Worm (Caenorhabditis elegans) whole organism, L1 larva: Measurements from ENCODE around the gene C09G9.3.
A peak's percentile ranks its signal among the peaks of the same experiment; 100 is the strongest.

ENCODE experiments used
- C34B4.2 ChIP-seq: sonication (generic microtip); optimal IDR thresholded peaks from 2 replicates; lab custom pipeline; 2017; ENCODE audit warnings: mild to moderate bottlenecking, missing genetic modification characterization, missing compliant biosample characterization
- F16B12.6 ChIP-seq: fragments of 150-350 bp; optimal IDR thresholded peaks from 2 replicates; lab custom pipeline; 2014; ENCODE audit warnings: missing biosample characterization, missing genetic modification characterization
- aha-1 ChIP-seq: fragments of 150-350 bp; optimal IDR thresholded peaks from 2 replicates; lab custom pipeline; 2014; ENCODE audit warnings: missing biosample characterization, missing genetic modification characterization
- alr-1 ChIP-seq: fragments of 200-800 bp; sonication (Bioruptor generic); optimal IDR thresholded peaks from 2 replicates; lab custom pipeline; 2018; ENCODE audit warnings: borderline replicate concordance, mild to moderate bottlenecking, missing genetic modification characterization, missing compliant biosample characterization
- aly-2 ChIP-seq: fragments of 150-350 bp; optimal IDR thresholded peaks from 2 replicates; lab custom pipeline; 2014; ENCODE audit warnings: missing biosample characterization, missing genetic modification characterization
- ama-1 ChIP-seq: fragments of 150-350 bp; optimal IDR thresholded peaks from 2 replicates; lab custom pipeline; 2014
- blmp-1 ChIP-seq: fragments of 150-350 bp; optimal IDR thresholded peaks from 2 replicates; lab custom pipeline; 2014; ENCODE audit warnings: missing biosample characterization, missing genetic modification characterization
- ceh-63 ChIP-seq: fragments of 200-800 bp; sonication (Bioruptor generic); optimal IDR thresholded peaks from 2 replicates; lab custom pipeline; 2018; ENCODE audit warnings: mild to moderate bottlenecking, missing genetic modification characterization, missing compliant biosample characterization
- ceh-8 ChIP-seq: fragments of 200-800 bp; sonication (Bioruptor generic); optimal IDR thresholded peaks from 2 replicates; lab custom pipeline; 2018; ENCODE audit warnings: mild to moderate bottlenecking, missing genetic modification characterization, moderate library complexity, missing compliant biosample characterization
- ceh-82 ChIP-seq, 3 experiments: fragments of 150-350 bp in 1 of 3; sonication (generic microtip) in 2 of 3; optimal IDR thresholded peaks; 2 replicates each; lab custom pipeline; 2014 to 2017; ENCODE audit warnings: missing biosample characterization in 3 of 3, missing genetic modification characterization in 3 of 3
- ceh-88 ChIP-seq: fragments of 200-800 bp; sonication (Bioruptor generic); IDR thresholded peaks from 2 replicates; pipeline ENCODE4 v1.3.6; 2022; ENCODE audit warnings: missing genetic modification characterization, missing compliant biosample characterization
- ces-1 ChIP-seq: fragments of 150-350 bp; optimal IDR thresholded peaks from 2 replicates; lab custom pipeline; 2014; ENCODE audit warnings: missing biosample characterization, missing genetic modification reagents, missing genetic modification characterization
- dpl-1 ChIP-seq, 3 experiments: fragments of 150-350 bp in 2 of 3; sonication (generic microtip) in 1 of 3; optimal IDR thresholded peaks; 2 replicates each; lab custom pipeline; 2014 to 2017; ENCODE audit warnings: missing biosample characterization in 3 of 3, missing genetic modification characterization in 3 of 3, missing genetic modification reagents in 3 of 3
- elt-2 ChIP-seq: sonication (generic microtip); optimal IDR thresholded peaks from 2 replicates; lab custom pipeline; 2016; ENCODE audit warnings: missing genetic modification characterization, mild to moderate bottlenecking, inconsistent platforms, missing compliant biosample characterization, missing genetic modification reagents
- elt-3 ChIP-seq, 6 experiments: fragments of 150-350 bp in 1 of 6; sonication (generic microtip); optimal IDR thresholded peaks; 2 replicates each; lab custom pipeline; 2017 to 2018; ENCODE audit warnings: missing biosample characterization in 6 of 6, missing genetic modification characterization in 6 of 6, inconsistent platforms in 1 of 6
- ets-5 ChIP-seq: fragments of 200-800 bp; sonication (Bioruptor generic); IDR thresholded peaks from 2 replicates; pipeline ENCODE4 v1.3.6; 2022; ENCODE audit warnings: missing genetic modification characterization, missing compliant biosample characterization
- fkh-10 ChIP-seq: sonication (generic microtip); optimal IDR thresholded peaks from 2 replicates; lab custom pipeline; 2017; ENCODE audit warnings: missing biosample characterization, missing genetic modification reagents, missing genetic modification characterization
- fkh-8 ChIP-seq: sonication (generic microtip); optimal IDR thresholded peaks from 2 replicates; lab custom pipeline; 2016; ENCODE audit warnings: mild to moderate bottlenecking, missing genetic modification characterization, missing compliant biosample characterization
- fos-1 ChIP-seq: fragments of 150-350 bp; optimal IDR thresholded peaks from 2 replicates; lab custom pipeline; 2014; ENCODE audit warnings: missing biosample characterization, missing genetic modification characterization
- grh-1 ChIP-seq: fragments of 200-800 bp; sonication (Bioruptor generic); IDR thresholded peaks from 2 replicates; pipeline ENCODE4 v1.3.6; 2022; ENCODE audit warnings: missing genetic modification reagents, missing genetic modification characterization, missing compliant biosample characterization
- hlh-17 ChIP-seq: fragments of 200-800 bp; sonication (Bioruptor generic); optimal IDR thresholded peaks from 2 replicates; lab custom pipeline; 2018; ENCODE audit warnings: missing genetic modification characterization, mild to moderate bottlenecking, missing compliant biosample characterization, moderate library complexity, borderline replicate concordance
- hpl-2 ChIP-seq: fragments of 150-350 bp; optimal IDR thresholded peaks from 2 replicates; lab custom pipeline; 2014; ENCODE audit warnings: missing biosample characterization, missing genetic modification reagents, missing genetic modification characterization
- isw-1 ChIP-seq: fragments of 200-800 bp; sonication (Bioruptor generic); IDR thresholded peaks from 2 replicates; pipeline ENCODE4 v1.3.6; 2022; ENCODE audit warnings: missing genetic modification characterization, missing compliant biosample characterization
- jun-1 ChIP-seq: fragments of 150-350 bp; optimal IDR thresholded peaks from 2 replicates; lab custom pipeline; 2014; ENCODE audit warnings: missing biosample characterization, missing genetic modification reagents, missing genetic modification characterization
- lin-14 ChIP-seq: fragments of 200-800 bp; sonication (Bioruptor generic); optimal IDR thresholded peaks from 2 replicates; lab custom pipeline; 2018; ENCODE audit warnings: mild to moderate bottlenecking, missing genetic modification characterization, moderate library complexity, missing compliant biosample characterization
- lin-15B ChIP-seq: fragments of 150-350 bp; sonication (generic microtip); optimal IDR thresholded peaks from 3 replicates; lab custom pipeline; 2014; ENCODE audit warnings: missing biosample characterization, missing genetic modification characterization
- lin-39 ChIP-seq: fragments of 150-350 bp; optimal IDR thresholded peaks from 2 replicates; lab custom pipeline; 2014; ENCODE audit warnings: missing biosample characterization, missing genetic modification reagents, missing genetic modification characterization
- lsy-2 ChIP-seq, 2 experiments: fragments of 150-350 bp; optimal IDR thresholded peaks; 2 replicates each; lab custom pipeline; 2014; ENCODE audit warnings: missing biosample characterization in 2 of 2, missing genetic modification characterization in 2 of 2
- mab-9 ChIP-seq: fragments of 200-800 bp; sonication (Bioruptor generic); IDR thresholded peaks from 2 replicates; pipeline ENCODE4 v1.3.6; 2022; ENCODE audit warnings: missing genetic modification reagents, missing genetic modification characterization, missing compliant biosample characterization
- mdl-1 ChIP-seq, 2 experiments: fragments of 150-350 bp; optimal IDR thresholded peaks; 2 replicates each; lab custom pipeline; 2014 to 2017; ENCODE audit warnings: missing biosample characterization in 2 of 2, missing genetic modification characterization in 2 of 2, inconsistent platforms in 1 of 2
- mep-1 ChIP-seq: fragments of 150-350 bp; optimal IDR thresholded peaks from 2 replicates; lab custom pipeline; 2014; ENCODE audit warnings: missing biosample characterization, missing genetic modification characterization
- nhr-11 ChIP-seq: fragments of 150-350 bp; optimal IDR thresholded peaks from 2 replicates; lab custom pipeline; 2014; ENCODE audit warnings: missing biosample characterization, missing genetic modification characterization
- nhr-20 ChIP-seq: sonication (generic microtip); optimal IDR thresholded peaks from 2 replicates; lab custom pipeline; 2016; ENCODE audit warnings: mild to moderate bottlenecking, missing genetic modification characterization, missing compliant biosample characterization
- nhr-237 ChIP-seq: fragments of 150-350 bp; optimal IDR thresholded peaks from 2 replicates; lab custom pipeline; 2014; ENCODE audit warnings: missing biosample characterization, missing genetic modification characterization
- nhr-28 ChIP-seq: fragments of 150-350 bp; optimal IDR thresholded peaks from 2 replicates; lab custom pipeline; 2014; ENCODE audit warnings: missing biosample characterization, missing genetic modification characterization
- nhr-47 ChIP-seq: sonication (generic microtip); optimal IDR thresholded peaks from 2 replicates; lab custom pipeline; 2016; ENCODE audit warnings: mild to moderate bottlenecking, missing genetic modification characterization, moderate library complexity, missing compliant biosample characterization
- nhr-77 ChIP-seq: fragments of 150-350 bp; optimal IDR thresholded peaks from 2 replicates; lab custom pipeline; 2014; ENCODE audit warnings: missing biosample characterization, missing genetic modification characterization
- nhr-85 ChIP-seq: sonication (generic microtip); peaks from one replicate; lab custom pipeline; 2016; ENCODE audit warnings: missing genetic modification characterization, inconsistent platforms, missing compliant biosample characterization
- nhr-90 ChIP-seq: sonication (generic microtip); optimal IDR thresholded peaks from 2 replicates; lab custom pipeline; 2016; ENCODE audit warnings: mild to moderate bottlenecking, missing genetic modification characterization, missing compliant biosample characterization; ENCODE audit not compliant: poor library complexity
- pag-3 ChIP-seq: sonication (generic microtip); optimal IDR thresholded peaks from 2 replicates; lab custom pipeline; 2017; ENCODE audit warnings: missing genetic modification characterization, mild to moderate bottlenecking, missing compliant biosample characterization, antibody characterized with exemption, borderline replicate concordance; ENCODE audit not compliant: insufficient read depth
- rnt-1 ChIP-seq: sonication (generic microtip); optimal IDR thresholded peaks from 2 replicates; lab custom pipeline; 2016; ENCODE audit warnings: mild to moderate bottlenecking, missing genetic modification characterization, moderate library complexity, missing compliant biosample characterization
- snpc-4 ChIP-seq: fragments of 150-350 bp; optimal IDR thresholded peaks from 2 replicates; lab custom pipeline; 2014; ENCODE audit warnings: missing biosample characterization, missing genetic modification characterization
- sptf-1 ChIP-seq: fragments of 150-350 bp; optimal IDR thresholded peaks from 2 replicates; lab custom pipeline; 2014; ENCODE audit warnings: missing biosample characterization, missing genetic modification characterization
- sup-37 ChIP-seq: fragments of 200-800 bp; sonication (Bioruptor generic); optimal IDR thresholded peaks from 2 replicates; lab custom pipeline; 2018; ENCODE audit warnings: mild to moderate bottlenecking, missing genetic modification characterization, missing compliant biosample characterization
- swsn-7 ChIP-seq: sonication (generic microtip); optimal IDR thresholded peaks from 2 replicates; lab custom pipeline; 2016; ENCODE audit warnings: missing genetic modification characterization, missing compliant biosample characterization
- tlp-1 ChIP-seq: fragments of 150-350 bp; optimal IDR thresholded peaks from 2 replicates; lab custom pipeline; 2014; ENCODE audit warnings: missing biosample characterization, missing genetic modification characterization
- unc-130 ChIP-seq: fragments of 150-350 bp; optimal IDR thresholded peaks from 2 replicates; lab custom pipeline; 2017; ENCODE audit warnings: missing biosample characterization, missing genetic modification characterization, inconsistent platforms
- unc-62 ChIP-seq: fragments of 150-350 bp; optimal IDR thresholded peaks from 2 replicates; lab custom pipeline; 2014; ENCODE audit warnings: missing biosample characterization, missing genetic modification reagents, missing genetic modification characterization
- unc-86 ChIP-seq: sonication (generic microtip); optimal IDR thresholded peaks from 2 replicates; lab custom pipeline; 2016; ENCODE audit warnings: missing genetic modification characterization, missing compliant biosample characterization
- unc-98 ChIP-seq: fragments of 200-800 bp; sonication (Bioruptor generic); IDR thresholded peaks from 2 replicates; pipeline ENCODE4 v1.3.6; 2022; ENCODE audit warnings: missing genetic modification characterization, missing compliant biosample characterization
- vab-15 ChIP-seq: sonication (generic microtip); optimal IDR thresholded peaks from 2 replicates; lab custom pipeline; 2017; ENCODE audit warnings: missing genotype, mild to moderate bottlenecking, missing genetic modification characterization, missing compliant biosample characterization
- zag-1 ChIP-seq: fragments of 150-350 bp; optimal IDR thresholded peaks from 2 replicates; lab custom pipeline; 2014; ENCODE audit warnings: missing biosample characterization, missing genetic modification characterization
- ztf-11 ChIP-seq, 2 experiments: sonication (generic microtip); optimal IDR thresholded peaks; 2 replicates each; lab custom pipeline; 2016 to 2017; ENCODE audit warnings: missing genetic modification characterization in 2 of 2, missing biosample characterization in 1 of 2, missing compliant biosample characterization in 1 of 2

Gene C09G9.3

DNA sequence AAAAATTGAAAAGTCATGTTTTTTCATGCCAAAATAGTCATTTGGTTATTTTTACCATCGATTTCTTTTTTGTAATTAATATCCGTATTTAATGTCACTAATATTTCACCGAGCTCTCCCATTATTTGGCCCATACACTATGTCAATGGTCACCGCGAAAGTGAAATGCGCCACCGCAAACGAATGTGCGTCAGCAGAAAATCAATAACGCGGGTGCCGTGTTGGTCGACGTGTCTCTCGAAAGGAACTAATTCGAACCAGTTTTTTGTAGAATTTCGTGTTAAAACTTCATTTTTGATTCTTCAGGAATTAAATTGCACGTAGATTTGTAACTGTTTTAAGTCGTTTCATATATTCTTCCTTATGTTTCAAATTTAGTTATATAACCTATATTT is 46.3 kb downstream of the C09G9.3 start (continued):
- TF ChIP-seq ztf-11 (tag; optimal IDR thresholded peaks at IDR 0.05; lab: Kevin White, UChicago), result no peak
- peak in 1 of 2 experiments; percentile 57 for TF ChIP-seq lsy-2 (tag; optimal IDR thresholded peaks at IDR 0.05; lab: Kevin White, UChicago)
- TF ChIP-seq F16B12.6, result no peak
- TF ChIP-seq nhr-47, result peak; percentile 9
- TF ChIP-seq fkh-10, result no peak
- no peak for TF ChIP-seq unc-62
- no peak for TF ChIP-seq sptf-1 (tag; lab: Kevin White, UChicago)
- TF ChIP-seq rnt-1 (tag; lab: Kevin White, UChicago), result peak; percentile 50
- TF ChIP-seq isw-1, result no peak
- peak; percentile 93 for TF ChIP-seq blmp-1 (tag; lab: Kevin White, UChicago)
- no peak for TF ChIP-seq mdl-1 (tag; optimal IDR thresholded peaks at IDR 0.05; lab: Kevin White, UChicago)
- TF ChIP-seq ceh-88, result no peak
- TF ChIP-seq fos-1 (tag; lab: Kevin White, UChicago), result no peak
- peak in 1 of 3 experiments; percentile 11 for TF ChIP-seq ceh-82 (tag; optimal IDR thresholded peaks at IDR 0.05; lab: Kevin White, UChicago)
- TF ChIP-seq elt-2 (tag; lab: Kevin White, UChicago), result no peak
- no peak for TF ChIP-seq hlh-17 (GFP tag; lab: Kevin White, UChicago)
- no peak for TF ChIP-seq nhr-77 (tag; lab: Kevin White, UChicago)
- no peak for TF ChIP-seq C34B4.2
- TF ChIP-seq nhr-90 (tag; lab: Kevin White, UChicago), result no peak
- no peak for TF ChIP-seq ceh-8
- TF ChIP-seq ces-1 (GFP tag; lab: Kevin White, UChicago), result no peak
- no peak for TF ChIP-seq mep-1 (tag; lab: Kevin White, UChicago)
- TF ChIP-seq lin-14, result peak; percentile 54
- TF ChIP-seq alr-1 (tag; lab: Kevin White, UChicago), result no peak
- no peak for TF ChIP-seq pag-3 (tag; lab: Kevin White, UChicago)
- peak; percentile 44 for TF ChIP-seq nhr-20 (tag; lab: Kevin White, UChicago)
- TF ChIP-seq unc-130, result no peak
- TF ChIP-seq unc-86 (tag; lab: Kevin White, UChicago), result no peak
- no peak for TF ChIP-seq fkh-8 (tag; lab: Kevin White, UChicago)
- TF ChIP-seq grh-1 (GFP tag; lab: Robert Waterston, UW), result no peak
- no peak for TF ChIP-seq ama-1
- TF ChIP-seq lin-39 (tag; lab: Kevin White, UChicago), result no peak
- TF ChIP-seq hpl-2 (GFP tag; lab: Kevin White, UChicago), result no peak
- no peak for TF ChIP-seq unc-98 (GFP tag; lab: Robert Waterston, UW)
- TF ChIP-seq lin-15B (tag; lab: Kevin White, UChicago), result no peak
- TF ChIP-seq nhr-28, result no peak
- TF ChIP-seq tlp-1 (tag; lab: Kevin White, UChicago), result no peak
- TF ChIP-seq mab-9 (GFP tag; lab: Robert Waterston, UW), result no peak
- TF ChIP-seq snpc-4 (tag; lab: Kevin White, UChicago), result no peak
- no peak for TF ChIP-seq aly-2

DNA sequence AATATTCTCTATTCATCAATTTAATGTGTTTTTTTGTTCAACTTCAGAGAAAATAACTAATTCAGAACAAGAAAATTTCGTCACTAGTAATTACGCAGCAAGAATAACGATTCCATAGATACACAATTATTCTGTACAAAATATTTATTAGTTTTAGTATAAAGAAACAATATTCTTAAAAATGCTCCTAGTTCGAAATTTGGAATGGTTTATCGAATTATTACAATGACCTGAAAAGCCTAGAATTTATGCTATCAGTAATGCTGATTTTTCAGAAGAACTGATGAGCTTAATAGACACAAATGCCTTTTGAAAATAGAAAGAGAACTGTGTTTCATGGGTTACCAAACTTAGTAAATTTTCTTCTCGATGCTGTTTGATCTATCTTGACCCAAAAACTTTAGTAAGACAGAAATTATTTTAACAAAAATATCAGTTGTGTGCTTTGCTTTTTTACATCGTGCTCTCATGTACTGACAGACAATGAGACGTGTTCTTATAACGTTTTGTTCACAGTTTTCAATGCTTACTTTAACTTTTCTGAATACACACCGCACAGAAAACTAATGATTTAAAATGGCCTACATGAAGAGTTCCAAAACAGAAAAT is 46.8 kb downstream of the C09G9.3 start:
- peak; percentile 87 for TF ChIP-seq aly-2
- no peak for TF ChIP-seq lin-39 (tag; lab: Kevin White, UChicago)
- no peak for TF ChIP-seq fkh-10
- no peak for TF ChIP-seq zag-1
- TF ChIP-seq dpl-1 (GFP tag; optimal IDR thresholded peaks at IDR 0.05; lab: Kevin White, UChicago), result no peak
- TF ChIP-seq swsn-7 (tag; lab: Kevin White, UChicago), result no peak
- TF ChIP-seq sup-37 (GFP tag; lab: Kevin White, UChicago), result no peak
- no peak for TF ChIP-seq mdl-1 (tag; optimal IDR thresholded peaks at IDR 0.05; lab: Kevin White, UChicago)
- TF ChIP-seq ceh-82 (tag; optimal IDR thresholded peaks at IDR 0.05; lab: Kevin White, UChicago), result no peak
- TF ChIP-seq jun-1 (tag; lab: Kevin White, UChicago), result peak; percentile 19
- TF ChIP-seq ces-1 (GFP tag; lab: Kevin White, UChicago), result no peak
- TF ChIP-seq nhr-85 (tag; lab: Kevin White, UChicago), result peak; percentile 74
- no peak for TF ChIP-seq ets-5
- TF ChIP-seq ceh-63 (GFP tag; lab: Kevin White, UChicago), result no peak
- no peak for TF ChIP-seq vab-15 (tag; lab: Kevin White, UChicago)
- TF ChIP-seq nhr-237, result no peak
- TF ChIP-seq nhr-11 (tag; lab: Kevin White, UChicago), result no peak
- TF ChIP-seq elt-3 (tag; optimal IDR thresholded peaks at IDR 0.05; lab: Kevin White, UChicago), result peak in 2 of 6 experiments; percentile 27 to 28
- TF ChIP-seq aha-1, result no peak
